Worm (Caenorhabditis elegans) whole organism, L4 larva: ENCODE measurements around the gene F36D4.1.

ENCODE experiments used
- F37D6.2 ChIP-seq: sonication (generic microtip); optimal IDR thresholded peaks from 2 replicates; lab custom pipeline; 2016; ENCODE audit warnings: mild to moderate bottlenecking, missing genetic modification characterization, missing compliant biosample characterization
- T20F7.1 ChIP-seq: fragments of 200-800 bp; sonication (Bioruptor generic); optimal IDR thresholded peaks from 2 replicates; lab custom pipeline; 2018; ENCODE audit warnings: mild to moderate bottlenecking, missing genetic modification characterization, missing compliant biosample characterization
- egl-27 ChIP-seq: sonication (generic microtip); optimal IDR thresholded peaks from 3 replicates; lab custom pipeline; 2017; ENCODE audit warnings: missing biosample characterization, missing genetic modification reagents, missing genetic modification characterization
- unc-130 ChIP-seq: sonication (generic microtip); optimal IDR thresholded peaks from 2 replicates; lab custom pipeline; 2016; ENCODE audit warnings: missing genetic modification reagents, missing genetic modification characterization, missing compliant biosample characterization

DNA sequence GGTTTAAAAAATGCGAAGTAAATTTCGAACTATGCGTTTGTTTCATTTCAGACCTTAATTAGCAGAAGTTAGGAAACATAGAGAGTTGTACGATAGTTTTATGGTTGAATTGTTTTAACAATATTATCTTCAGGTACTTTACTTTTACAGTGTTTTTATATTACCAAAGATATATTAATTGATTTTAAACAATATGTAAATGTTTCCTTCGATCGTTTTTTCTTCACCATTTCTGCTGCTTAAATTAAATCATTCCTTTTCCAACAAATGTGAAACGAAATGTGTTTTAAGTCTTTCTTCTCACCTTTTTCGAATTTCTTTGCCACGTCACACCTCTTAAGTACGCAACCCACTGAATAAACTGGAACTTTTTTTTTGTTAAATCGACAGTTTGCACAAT is 36.6 kb downstream of the F36D4.1 start:
- TF ChIP-seq unc-130 (GFP tag; lab: Kevin White, UChicago) (no peak), T20F7.1 (GFP tag; lab: Kevin White, UChicago) (no peak), F37D6.2 (no peak), egl-27 (no peak)
